Fruit fly (Drosophila melanogaster): ENCODE data around the gene CG9782.

CG9782 gene

DNA sequence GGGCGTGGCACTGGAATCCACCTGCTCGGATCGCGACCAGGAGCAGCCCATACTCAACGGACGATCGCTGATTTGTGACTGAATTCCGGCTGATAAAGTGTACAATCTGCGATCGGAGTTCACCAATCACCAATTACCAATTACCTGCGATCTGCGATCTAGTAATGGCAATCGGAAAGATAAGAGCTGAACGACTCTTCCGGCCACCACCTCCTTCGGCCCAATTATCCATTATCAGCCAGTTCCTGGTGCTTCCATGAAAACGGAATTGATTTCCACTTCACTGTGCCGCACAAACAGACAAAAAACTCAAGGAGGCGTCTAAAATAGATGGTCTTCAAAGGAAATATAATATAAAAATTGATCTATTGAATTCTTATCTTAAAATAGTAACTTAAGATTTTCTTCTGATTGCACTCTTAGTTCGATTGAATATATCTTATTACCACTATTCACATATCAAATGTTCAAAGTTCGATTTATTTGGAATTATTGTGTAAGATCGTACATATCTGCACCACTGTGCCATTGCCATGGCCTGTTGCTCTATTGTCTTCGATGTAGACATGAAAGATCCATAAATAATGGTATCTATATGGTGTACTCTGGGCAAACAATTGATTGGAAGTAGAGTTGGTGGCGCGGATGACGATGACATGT lies 43.1 kb upstream of the CG9782 start, which contains the start of gene CG15865 (continued):
- TF ChIP-seq CG3032 (tag; optimal IDR thresholded peaks at IDR 0.05) (no peak), dac (GFP tag; optimal IDR thresholded peaks at IDR 0.05) (no peak), Eip78C (GFP tag) (peak; percentile 72), CG34406 (GFP tag; optimal IDR thresholded peaks at IDR 0.05) (no peak), eg (GFP tag; IDR thresholded peaks at IDR 0.05) (no peak), Met (GFP tag; optimal IDR thresholded peaks at IDR 0.05) (no peak)

DNA sequence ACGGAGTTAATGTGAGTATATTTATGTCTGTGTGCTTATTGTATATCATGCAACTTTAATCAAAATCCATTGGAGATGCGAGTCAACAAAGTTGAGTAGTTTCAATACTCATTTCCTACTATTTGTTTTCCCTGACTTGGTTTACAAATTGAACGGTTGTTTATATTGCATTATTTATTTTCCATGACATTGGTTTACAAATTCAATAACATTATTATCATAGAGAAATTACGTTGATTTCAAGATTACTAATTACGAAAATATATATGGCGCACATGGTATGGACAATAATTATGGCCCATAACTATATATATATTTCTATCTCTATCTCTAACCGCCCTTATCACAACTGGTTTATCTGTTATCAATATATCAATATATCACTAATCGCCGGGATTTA lies 39.2 kb upstream of the CG9782 start:
- TF ChIP-seq Eip78C (GFP tag) (peak; percentile 13), Sox102F (GFP tag; optimal IDR thresholded peaks at IDR 0.05) (no peak), CG4318 (GFP tag; optimal IDR thresholded peaks at IDR 0.05) (no peak), fkh (GFP tag; optimal IDR thresholded peaks at IDR 0.05) (peak; percentile 17)

DNA sequence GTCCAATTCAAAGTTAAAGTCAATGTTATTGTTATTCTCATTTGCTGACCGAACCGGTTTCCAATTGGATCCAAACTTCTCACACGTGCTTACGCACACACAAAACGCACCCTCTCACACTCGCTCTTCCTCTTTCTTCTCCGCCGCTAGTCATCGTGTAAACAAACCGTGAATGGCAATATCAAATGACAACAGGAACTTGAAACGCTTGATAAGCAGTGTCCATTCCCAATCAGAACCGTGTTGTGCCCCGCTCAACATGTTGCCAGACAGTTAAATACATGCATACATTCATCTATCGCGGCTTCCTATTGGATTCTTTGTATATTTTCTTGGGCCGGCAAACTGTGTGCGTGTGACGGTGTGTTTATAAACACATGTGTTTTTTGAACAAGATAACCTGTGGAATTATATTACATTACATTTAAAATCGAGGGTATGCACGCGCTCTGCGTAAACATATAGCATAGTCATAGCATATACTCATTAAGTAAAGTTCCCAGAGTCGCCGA lies 34.4 kb upstream of the CG9782 start:
- peak; percentile 62 for TF ChIP-seq Eip78C (GFP tag)
- no peak for TF ChIP-seq OdsH (GFP tag; optimal IDR thresholded peaks at IDR 0.05)
- peak; percentile 6 for TF ChIP-seq CG6854 (GFP tag; optimal IDR thresholded peaks at IDR 0.05)
- no peak for TF ChIP-seq CG4318 (GFP tag; optimal IDR thresholded peaks at IDR 0.05)
- no peak for TF ChIP-seq Eip75B (GFP tag; optimal IDR thresholded peaks at IDR 0.05)
- no peak for TF ChIP-seq Lpt (GFP tag; optimal IDR thresholded peaks at IDR 0.05)
- TF ChIP-seq CG11902 (GFP tag; optimal IDR thresholded peaks at IDR 0.05) = no peak
- TF ChIP-seq ss (GFP tag; optimal IDR thresholded peaks at IDR 0.05) = no peak
- TF ChIP-seq Blimp-1 (GFP tag; optimal IDR thresholded peaks at IDR 0.05) = no peak
- no peak for TF ChIP-seq CG32006 (GFP tag; optimal IDR thresholded peaks at IDR 0.05)
- peak; percentile 20 for TF ChIP-seq dsx (GFP tag; optimal IDR thresholded peaks at IDR 0.05; ENCODE audit: poor library complexity, severe bottlenecking)
- TF ChIP-seq CG8319 (GFP tag; optimal IDR thresholded peaks at IDR 0.05) = no peak
- no peak for TF ChIP-seq Met (GFP tag; optimal IDR thresholded peaks at IDR 0.05)
- no peak for TF ChIP-seq CG6276 (GFP tag; optimal IDR thresholded peaks at IDR 0.05)
- TF ChIP-seq fd85E (GFP tag; optimal IDR thresholded peaks at IDR 0.05) = no peak
- TF ChIP-seq net (GFP tag; optimal IDR thresholded peaks at IDR 0.05) = no peak
- no peak for TF ChIP-seq lz (GFP tag; optimal IDR thresholded peaks at IDR 0.05)
- TF ChIP-seq CG6808 (GFP tag; optimal IDR thresholded peaks at IDR 0.05) = no peak
- no peak for TF ChIP-seq CG6163 (GFP tag; IDR thresholded peaks at IDR 0.05)
- peak; percentile 96 for TF ChIP-seq fkh (GFP tag; optimal IDR thresholded peaks at IDR 0.05)
- no peak for TF ChIP-seq vri (GFP tag; optimal IDR thresholded peaks at IDR 0.05)
- TF ChIP-seq achi (GFP tag; optimal IDR thresholded peaks at IDR 0.05) = no peak
- TF ChIP-seq CG11762 (GFP tag; optimal IDR thresholded peaks at IDR 0.05; ENCODE audit: insufficient read depth) = no peak
- no peak for TF ChIP-seq Hr39 (GFP tag; optimal IDR thresholded peaks at IDR 0.05)
- no peak for TF ChIP-seq CG11294 (GFP tag; IDR thresholded peaks at IDR 0.05)
- no peak for TF ChIP-seq CG7368 (GFP tag; optimal IDR thresholded peaks at IDR 0.05)
- no peak for TF ChIP-seq Hr38 (GFP tag; optimal IDR thresholded peaks at IDR 0.05)
- TF ChIP-seq Gug (GFP tag; IDR thresholded peaks at IDR 0.05) = no peak
- TF ChIP-seq CG1621 (tag; optimal IDR thresholded peaks at IDR 0.05) = no peak
- TF ChIP-seq CG8119 (GFP tag; IDR thresholded peaks at IDR 0.05) = no peak
- TF ChIP-seq Hr4 (GFP tag; optimal IDR thresholded peaks at IDR 0.05) = no peak
- TF ChIP-seq CG6792 (GFP tag; optimal IDR thresholded peaks at IDR 0.05) = no peak
- no peak for TF ChIP-seq Ets21C (GFP tag; optimal IDR thresholded peaks at IDR 0.05)
- peak; percentile 76 for TF ChIP-seq svp (GFP tag)
- TF ChIP-seq Eip93F (GFP tag; optimal IDR thresholded peaks at IDR 0.05) = no peak
- no peak for TF ChIP-seq CG34406 (GFP tag; optimal IDR thresholded peaks at IDR 0.05)
- no peak for TF ChIP-seq CG10669 (GFP tag; optimal IDR thresholded peaks at IDR 0.05)
- no peak for TF ChIP-seq dac (GFP tag; optimal IDR thresholded peaks at IDR 0.05)
- no peak for TF ChIP-seq CG10631 (GFP tag; optimal IDR thresholded peaks at IDR 0.05)
- TF ChIP-seq fd59A (GFP tag; optimal IDR thresholded peaks at IDR 0.05) = no peak
- no peak for TF ChIP-seq esn (GFP tag; optimal IDR thresholded peaks at IDR 0.05)
- TF ChIP-seq CG8632 (GFP tag; optimal IDR thresholded peaks at IDR 0.05) = no peak
- TF ChIP-seq CG16779 (tag; optimal IDR thresholded peaks at IDR 0.05) = peak; percentile 47

Data from whole organism, prepupa.